Worm (Caenorhabditis elegans): ENCODE measurements around the gene srh-182.

- TF ChIP-seq hmg-1.2 (GFP tag; IDR thresholded peaks at IDR 0.05) (no peak), C17E4.6 (GFP tag; IDR thresholded peaks at IDR 0.05) (no peak), D2030.7 (GFP tag; IDR thresholded peaks at IDR 0.05) (no peak), Y56A3A.18 (GFP tag; IDR thresholded peaks at IDR 0.05) (no peak), ceh-91 (GFP tag; IDR thresholded peaks at IDR 0.05) (no peak), unc-62 (GFP tag; optimal IDR thresholded peaks at IDR 0.05) (no peak), ztf-25 (GFP tag; IDR thresholded peaks at IDR 0.05) (no peak), nhr-120 (GFP tag; IDR thresholded peaks at IDR 0.05) (no peak), repo-1 (tag; optimal IDR thresholded peaks at IDR 0.05) (no peak), dpl-1 (GFP tag; optimal IDR thresholded peaks at IDR 0.05) (no peak), B0261.1 (tag; optimal IDR thresholded peaks at IDR 0.05) (no peak)
Measured at ce11 chrV:18425544-18425943, 47.8 kb downstream of the srh-182 start, which contains the start of gene ZK262.19.
